Worm (Caenorhabditis elegans) whole organism, young adult: ENCODE results near the gene tex-2.
A peak's percentile ranks its signal among the peaks of the same experiment; 100 is the strongest.

ENCODE experiments used
- D2030.7 ChIP-seq: fragments of 200-800 bp; sonication (Bioruptor generic); IDR thresholded peaks from 2 replicates; pipeline ENCODE4 v1.3.6; 2022; ENCODE audit warnings: missing genetic modification reagents, missing genetic modification characterization, missing compliant biosample characterization
- Y79H2A.3 ChIP-seq: fragments of 200-800 bp; sonication (Bioruptor generic); conservative IDR thresholded peaks from 2 replicates; pipeline ENCODE4 v1.3.6; 2022; ENCODE audit warnings: missing genetic modification reagents, missing genetic modification characterization, missing compliant biosample characterization
- let-607 ChIP-seq, 2 experiments: fragments of 200-800 bp in 1 of 2; sonication (Bioruptor generic) in 1 of 2; sonication (generic microtip) in 1 of 2; optimal IDR thresholded peaks; 2 replicates each; lab custom pipeline; 2016 to 2018; ENCODE audit warnings: mild to moderate bottlenecking in 2 of 2, missing compliant biosample characterization in 2 of 2, missing genetic modification characterization in 2 of 2, moderate library complexity in 2 of 2, missing genotype in 1 of 2
- lin-35 ChIP-seq, 3 experiments: fragments of 150-350 bp in 2 of 3; sonication (generic microtip) in 1 of 3; optimal IDR thresholded peaks; 2 replicates each; lab custom pipeline; 2014 to 2018; ENCODE audit warnings: missing biosample characterization in 3 of 3, missing genetic modification characterization in 3 of 3, missing genetic modification reagents in 3 of 3
- mel-28 ChIP-seq: sonication (generic microtip); optimal IDR thresholded peaks from 2 replicates; lab custom pipeline; 2016; ENCODE audit warnings: borderline replicate concordance, mild to moderate bottlenecking, missing genetic modification characterization, missing compliant biosample characterization
- pha-4 ChIP-seq: fragments of 150-350 bp; sonication (generic microtip); optimal IDR thresholded peaks from 2 replicates; lab custom pipeline; 2014; ENCODE audit warnings: missing biosample characterization, missing genetic modification reagents, missing genetic modification characterization
- snpc-4 ChIP-seq, 5 experiments: fragments of 150-350 bp in 1 of 5; sonication (generic microtip) in 4 of 5; optimal IDR thresholded peaks; 2 replicates each; lab custom pipeline; 2014 to 2018; ENCODE audit warnings: missing genetic modification characterization in 5 of 5, missing biosample characterization in 3 of 5, antibody characterized with exemption in 2 of 5, mild to moderate bottlenecking in 2 of 5, missing compliant biosample characterization in 2 of 5, missing genotype in 2 of 5, moderate library complexity in 2 of 5, missing genetic modification reagents in 1 of 5
- sptf-2 ChIP-seq: fragments of 200-800 bp; sonication (Bioruptor generic); optimal IDR thresholded peaks from 2 replicates; lab custom pipeline; 2018; ENCODE audit warnings: mild to moderate bottlenecking, missing genetic modification characterization, missing compliant biosample characterization
- unc-62 ChIP-seq: fragments of 150-350 bp; optimal IDR thresholded peaks from 2 replicates; lab custom pipeline; 2014; ENCODE audit warnings: missing biosample characterization, missing genetic modification reagents, missing genetic modification characterization

DNA sequence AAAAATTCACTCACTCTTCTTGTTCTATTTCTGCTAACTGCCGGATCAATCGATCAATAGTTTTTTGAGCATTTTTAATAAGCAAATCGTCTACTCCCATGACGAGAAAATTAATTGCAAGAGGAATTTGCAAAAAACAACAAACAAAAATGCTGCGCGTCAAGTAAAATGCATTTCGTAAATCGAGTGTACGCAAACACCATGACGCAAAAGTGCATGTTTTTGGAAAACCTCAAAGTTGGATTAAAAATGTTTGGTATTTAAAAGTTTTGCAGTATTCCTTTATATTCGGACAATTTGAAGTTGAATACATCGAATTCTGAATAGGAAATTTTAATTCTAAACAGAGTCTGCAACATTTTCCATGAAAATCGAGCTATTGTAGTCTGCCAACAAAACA is 34.2 kb downstream of the tex-2 start, which contains the start of gene ZK1248.19:
- TF ChIP-seq D2030.7 (GFP tag; lab: Robert Waterston, UW) (no peak), mel-28 (no peak), sptf-2 (no peak), lin-35 (GFP tag; optimal IDR thresholded peaks at IDR 0.05; lab: Kevin White, UChicago) (no peak), Y79H2A.3 (GFP tag; lab: Robert Waterston, UW) (no peak), let-607 (tag; optimal IDR thresholded peaks at IDR 0.05; lab: Kevin White, UChicago) (no peak), pha-4 (tag; lab: Kevin White, UChicago) (no peak), snpc-4 (GFP tag; optimal IDR thresholded peaks at IDR 0.05; lab: Kevin White, UChicago) (no peak), snpc-4 (tag; optimal IDR thresholded peaks at IDR 0.05; lab: Kevin White, UChicago) (peak in 1 of 4 experiments; percentile 26), unc-62 (GFP tag; lab: Kevin White, UChicago) (no peak)
